Fruit fly (Drosophila melanogaster): ENCODE data around the gene CG8312.

Gene CG8312

dm6 chr3R:9570657-9571056 is 20.5 kb upstream of the CG8312 start:
- TF ChIP-seq noc (tag; optimal IDR thresholded peaks at IDR 0.05): no peak

- TF ChIP-seq noc (tag; optimal IDR thresholded peaks at IDR 0.05): no peak
Observed at dm6 chr3R:9571523-9571922, 19.6 kb upstream of the CG8312 start, which contains the start of gene CG9396. Gene CG9396, minus strand, starts transcription at chr3R:9571623.

- peak; percentile 43 for TF ChIP-seq noc (tag; optimal IDR thresholded peaks at IDR 0.05)
Observed at dm6 chr3R:9572929-9573811, 17.9 kb upstream of the CG8312 start.

DNA sequence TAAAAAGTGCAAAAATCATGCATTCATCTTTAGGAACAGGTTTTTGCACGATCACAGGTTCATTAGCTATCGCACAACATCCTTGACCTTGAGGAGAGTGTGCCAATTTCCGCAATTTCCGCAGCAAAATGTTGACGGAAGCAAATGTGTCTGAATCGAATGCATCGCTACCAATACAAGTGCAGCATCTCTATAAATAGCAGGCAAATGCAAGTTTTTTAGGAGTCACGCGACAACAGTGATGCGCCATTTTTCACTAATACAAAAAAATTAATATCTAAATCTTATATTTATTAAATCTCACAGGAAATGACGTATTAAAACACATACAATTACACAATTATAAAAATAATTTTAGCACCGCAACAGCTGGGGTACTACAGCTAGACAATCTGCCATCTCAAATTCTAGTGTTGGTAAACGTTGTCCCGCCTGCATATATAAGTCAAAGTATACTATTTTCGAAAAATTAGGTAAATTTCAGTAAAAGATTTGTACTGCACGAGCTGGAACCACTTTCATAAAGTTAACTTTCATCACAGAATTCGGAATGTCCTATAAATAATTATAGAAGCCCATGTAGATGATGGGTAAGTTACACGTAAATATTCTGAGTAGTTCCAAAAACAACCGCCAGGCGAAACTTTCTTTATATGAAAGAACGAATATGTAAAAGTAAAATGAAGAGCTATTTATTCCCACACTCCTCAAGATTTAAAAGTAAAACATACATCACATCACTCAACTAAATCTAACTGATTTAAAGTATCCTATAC is 17.1 kb upstream of the CG8312 start, which contains the start of gene CG9399:
CG9399 (minus strand) TSS at position 400 of the 776 bp plus-strand sequence.
- TF ChIP-seq noc (tag; optimal IDR thresholded peaks at IDR 0.05): peak; percentile 77

DNA sequence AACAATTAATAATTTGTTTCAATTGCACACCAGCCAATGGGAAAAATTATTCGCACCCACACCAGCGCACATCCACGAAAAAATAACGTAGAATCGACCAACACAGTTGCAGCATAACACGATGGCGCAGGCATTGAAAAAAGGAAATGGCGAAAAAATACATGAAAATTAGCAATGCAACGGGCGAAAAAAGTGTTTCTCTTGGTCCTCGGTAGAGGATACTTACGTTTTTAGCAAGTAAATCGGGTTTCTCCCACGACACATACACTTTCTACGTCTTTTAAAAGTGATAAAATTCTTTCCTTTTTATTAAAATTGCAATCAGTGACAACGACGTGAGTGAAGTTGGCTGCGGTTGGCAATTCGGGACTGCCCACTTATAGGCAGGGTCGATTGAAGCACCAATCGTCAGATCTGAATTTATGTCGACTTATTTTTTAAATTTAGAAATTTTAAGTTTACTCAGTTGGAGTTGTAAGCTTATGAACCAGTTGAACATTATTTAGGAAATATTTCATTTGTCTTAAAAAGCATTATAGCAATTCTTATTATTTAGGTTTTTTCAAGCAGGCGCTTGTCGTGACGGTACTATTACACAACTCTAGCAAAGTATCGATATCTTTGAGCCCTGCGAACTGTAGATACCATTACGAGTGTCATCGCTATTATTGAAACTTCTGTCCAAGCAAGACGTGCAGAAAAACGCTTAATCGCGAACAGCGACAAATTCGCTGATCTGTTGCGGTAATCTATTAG is 13.5 kb upstream of the CG8312 start, which contains the start of the genes Kap-alpha3 and Son:
Kap-alpha3 (minus strand) TSS at position 352 of the 756 bp plus-strand sequence.
Son (plus strand) TSS at position 661 of the 756 bp plus-strand sequence.
- TF ChIP-seq noc (tag; optimal IDR thresholded peaks at IDR 0.05): peak; percentile 89

DNA sequence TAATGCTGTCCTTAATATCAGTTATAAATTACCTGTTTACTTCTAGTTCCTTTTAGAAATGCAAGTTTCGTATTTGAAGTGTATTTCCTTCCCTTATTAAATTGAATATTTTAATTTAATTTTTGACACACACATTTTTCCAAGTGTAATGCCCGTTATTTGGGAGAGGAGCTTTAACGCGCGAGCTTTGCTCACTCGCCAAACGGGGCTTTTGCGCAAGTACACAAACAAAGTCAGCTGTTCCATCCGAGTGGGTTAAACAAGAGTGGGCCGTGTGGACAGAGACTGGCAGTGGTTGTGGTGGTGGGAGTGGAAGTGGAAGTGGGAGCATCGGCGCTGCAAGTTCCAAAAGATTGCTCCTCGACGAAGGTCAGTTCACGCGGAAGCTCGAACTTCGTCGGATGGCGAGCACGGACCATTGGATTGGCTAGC is 10.0 kb upstream of the CG8312 start, which contains the start of gene CG8301:
CG8301 (plus strand) TSS at position 218 of the 432 bp plus-strand sequence.
- peak; percentile 1 for TF ChIP-seq noc (tag; optimal IDR thresholded peaks at IDR 0.05)

- TF ChIP-seq noc (tag; optimal IDR thresholded peaks at IDR 0.05): no peak
Observed at dm6 chr3R:9581973-9582372, 9.1 kb upstream of the CG8312 start.

- TF ChIP-seq noc (tag; optimal IDR thresholded peaks at IDR 0.05): no peak
Observed at dm6 chr3R:9583122-9583521, 8.0 kb upstream of the CG8312 start, which contains the start of gene CG33654. Gene CG33654, minus strand, starts transcription at chr3R:9583222.

DNA sequence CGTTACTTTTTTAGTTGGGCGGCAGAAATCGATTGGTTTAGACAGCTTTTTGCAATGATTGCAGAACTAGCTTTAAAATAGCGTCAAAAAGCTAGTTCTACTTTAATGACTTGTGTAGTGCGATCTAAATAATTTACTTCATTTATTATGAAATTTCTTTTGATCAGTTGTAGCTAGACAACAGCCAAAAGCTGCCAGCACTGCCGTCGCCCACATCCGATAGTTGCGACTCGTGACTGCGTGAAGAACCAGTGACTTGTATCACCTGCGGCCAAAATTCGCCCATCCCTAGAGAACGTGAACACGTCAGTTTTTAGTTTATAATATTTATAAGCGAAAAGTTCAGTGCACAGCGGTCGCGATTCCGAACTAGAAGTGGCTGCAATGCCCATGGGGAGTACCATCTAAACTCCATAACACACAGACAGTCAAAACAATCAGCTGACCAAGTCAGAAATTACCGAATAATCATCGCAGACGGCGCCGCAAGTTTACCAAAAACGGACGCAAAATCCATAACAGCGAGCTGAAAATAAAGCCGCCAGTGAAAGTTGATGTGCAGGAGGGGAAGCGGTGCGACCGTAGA is 4.4 kb upstream of the CG8312 start, which contains the start of gene P58IPK:
P58IPK (plus strand) TSS at position 280 of the 586 bp plus-strand sequence.
- TF ChIP-seq noc (tag; optimal IDR thresholded peaks at IDR 0.05): peak; percentile 3

- no peak for TF ChIP-seq noc (tag; optimal IDR thresholded peaks at IDR 0.05)
Observed at dm6 chr3R:9591769-9592388, 770 bp downstream of the CG8312 start.

DNA sequence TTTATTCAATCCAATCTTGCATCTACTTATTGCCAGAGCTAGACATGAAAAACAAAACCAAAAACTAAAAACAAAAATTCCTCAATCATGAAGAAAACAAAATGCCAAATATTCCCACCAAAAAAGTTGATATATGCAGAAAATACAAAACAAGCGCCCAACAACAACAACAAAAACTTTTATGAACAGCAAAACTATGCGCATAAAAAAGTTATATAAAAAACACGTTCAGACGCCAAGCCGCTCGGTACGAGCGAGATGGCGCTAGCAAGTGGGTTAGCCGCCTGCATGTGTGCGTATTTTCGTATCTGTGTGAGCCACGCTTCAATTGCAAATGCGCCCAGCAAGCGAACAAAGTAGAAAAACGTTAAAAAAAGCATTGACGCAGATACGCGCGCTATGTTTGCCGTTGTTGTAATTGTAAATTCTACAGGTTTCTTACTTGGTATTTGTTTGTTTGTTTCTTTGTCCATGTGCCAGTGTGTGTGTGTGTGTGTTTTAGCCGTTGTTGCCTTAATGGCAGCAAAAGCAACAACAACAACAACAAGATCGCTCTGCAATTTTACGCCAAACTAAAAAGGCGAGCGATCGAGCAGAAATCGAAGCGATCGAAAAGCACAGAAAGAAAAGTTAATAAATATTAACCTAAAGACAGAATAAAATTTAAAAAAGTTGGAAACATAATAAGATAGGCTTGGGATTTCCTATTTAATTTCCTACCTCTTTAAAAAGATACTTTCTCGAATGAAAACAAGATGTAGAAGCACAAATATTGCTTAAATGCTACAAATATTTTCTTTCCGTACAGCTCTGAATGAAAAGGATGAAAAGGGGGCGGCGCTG is 2.5 kb downstream of the CG8312 start:
- no peak for TF ChIP-seq noc (tag; optimal IDR thresholded peaks at IDR 0.05)

DNA sequence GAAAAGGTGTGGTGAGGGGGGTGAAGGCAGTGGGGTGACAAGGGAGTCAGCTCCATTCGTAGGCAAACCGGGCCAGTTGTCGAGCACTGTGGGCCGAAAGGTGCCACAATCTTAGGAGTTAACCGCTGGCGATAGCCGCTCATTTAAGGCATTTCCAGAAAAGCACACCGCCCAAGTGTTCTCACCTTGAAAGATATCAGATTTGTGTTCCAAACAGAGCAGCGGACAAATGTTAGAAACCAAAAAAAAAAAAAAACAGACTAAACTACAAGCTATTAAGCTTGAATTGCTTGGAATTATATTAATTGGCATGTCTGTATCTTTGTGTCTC is 3.1 kb downstream of the CG8312 start:
- no peak for TF ChIP-seq noc (tag; optimal IDR thresholded peaks at IDR 0.05)

DNA sequence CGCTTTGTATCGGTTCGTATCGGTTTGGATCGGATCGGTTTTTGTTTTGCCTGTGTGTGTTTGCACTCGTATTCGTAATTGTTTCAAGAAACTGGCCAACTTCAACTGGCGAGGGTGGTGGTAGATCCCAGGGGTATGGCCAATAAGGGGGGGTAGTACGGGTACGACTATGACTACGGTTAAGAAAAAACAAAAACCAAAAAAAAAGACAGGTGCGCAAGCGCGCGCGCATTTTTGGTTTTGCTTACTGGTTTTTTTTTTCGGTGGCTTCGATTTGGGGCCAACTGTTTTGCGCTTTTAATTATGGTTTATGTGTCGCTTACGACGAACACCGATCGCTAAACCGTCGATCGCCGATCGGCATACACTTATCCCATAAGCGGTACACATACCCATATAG is 3.7 kb downstream of the CG8312 start:
- no peak for TF ChIP-seq noc (tag; optimal IDR thresholded peaks at IDR 0.05)
